Worm (Caenorhabditis elegans) whole organism, L4 larva: ENCODE measurements around the gene F38A1.9.

ENCODE experiments used
- lin-13 ChIP-seq: fragments of 150-350 bp; optimal IDR thresholded peaks from 2 replicates; lab custom pipeline; 2014; ENCODE audit warnings: missing biosample characterization, missing genetic modification reagents, missing genetic modification characterization
- snpc-4 ChIP-seq: fragments of 150-350 bp; optimal IDR thresholded peaks from 2 replicates; lab custom pipeline; 2014; ENCODE audit warnings: missing biosample characterization, missing genetic modification characterization
- zip-2 ChIP-seq: fragments of 150-350 bp; optimal IDR thresholded peaks from 2 replicates; lab custom pipeline; 2014; ENCODE audit warnings: missing biosample characterization, missing genetic modification characterization

DNA sequence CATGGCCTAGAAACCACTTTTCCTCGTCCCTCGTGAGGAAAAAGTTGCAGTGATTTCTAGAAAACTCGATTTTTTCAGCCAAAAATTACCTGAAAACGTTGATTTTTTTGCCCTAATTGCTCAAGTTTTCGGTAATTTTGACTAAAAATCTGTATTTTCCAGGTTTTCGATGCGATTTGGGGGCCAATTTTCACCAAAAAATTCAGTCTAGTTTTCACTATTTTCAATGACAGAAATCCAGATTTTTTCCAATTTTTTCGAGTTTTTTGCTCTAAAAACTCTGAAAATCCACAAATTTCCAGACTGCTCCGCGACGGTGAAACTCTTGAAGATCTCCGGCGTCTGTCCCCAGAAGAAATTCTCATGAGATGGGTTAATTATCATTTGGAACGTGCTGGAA is 44.2 kb upstream of the F38A1.9 start, which contains the start of gene plst-1:
- no peak for TF ChIP-seq lin-13 (GFP tag; lab: Kevin White, UChicago)
- no peak for TF ChIP-seq snpc-4 (tag; lab: Kevin White, UChicago)
- no peak for TF ChIP-seq zip-2 (tag; lab: Kevin White, UChicago)
